Worm (Caenorhabditis elegans) whole organism, early embryonic: ENCODE data around the gene spr-3.

Experiments used
- B0310.2 ChIP-seq: sonication (generic microtip); optimal IDR thresholded peaks from 2 replicates; lab custom pipeline; 2016; ENCODE audit warnings: mild to moderate bottlenecking, missing genetic modification characterization, missing compliant biosample characterization
- F13C5.2 ChIP-seq: sonication (generic microtip); optimal IDR thresholded peaks from 2 replicates; lab custom pipeline; 2017; ENCODE audit warnings: mild to moderate bottlenecking, missing genetic modification characterization, inconsistent platforms, missing compliant biosample characterization
- ama-1 ChIP-seq: fragments of 150-350 bp; optimal IDR thresholded peaks from 2 replicates; lab custom pipeline; 2014
- ceh-13 ChIP-seq: fragments of 200-800 bp; sonication (Bioruptor generic); optimal IDR thresholded peaks from 2 replicates; lab custom pipeline; 2018; ENCODE audit warnings: mild to moderate bottlenecking, missing genetic modification characterization, missing compliant biosample characterization
- ceh-36 ChIP-seq: sonication (generic microtip); optimal IDR thresholded peaks from 2 replicates; lab custom pipeline; 2016; ENCODE audit warnings: missing genetic modification characterization, inconsistent platforms, missing compliant biosample characterization
- hmbx-1 ChIP-seq: sonication (generic microtip); optimal IDR thresholded peaks from 2 replicates; lab custom pipeline; 2016; ENCODE audit warnings: mild to moderate bottlenecking, missing genetic modification characterization, missing compliant biosample characterization
- hmg-4 ChIP-seq: fragments of 200-800 bp; sonication (Bioruptor generic); optimal IDR thresholded peaks from 2 replicates; lab custom pipeline; 2018; ENCODE audit warnings: mild to moderate bottlenecking, missing genetic modification characterization, missing compliant biosample characterization
- sea-1 ChIP-seq: fragments of 200-800 bp; sonication (Bioruptor generic); conservative IDR thresholded peaks from 2 replicates; pipeline ENCODE4 v1.3.6; 2022; ENCODE audit warnings: missing genetic modification characterization, missing compliant biosample characterization
- tbx-11 ChIP-seq: fragments of 200-800 bp; sonication (Bioruptor generic); IDR thresholded peaks from 2 replicates; pipeline ENCODE4 v1.3.6; 2022; ENCODE audit warnings: missing genetic modification characterization, missing compliant biosample characterization
- tra-4 ChIP-seq: sonication (generic microtip); optimal IDR thresholded peaks from 2 replicates; lab custom pipeline; 2017; ENCODE audit warnings: missing genetic modification characterization, missing compliant biosample characterization

ce11 chrX:4550987-4551386 lies 37.1 kb downstream of the spr-3 start:
- TF ChIP-seq B0310.2 (tag; lab: Kevin White, UChicago), result no peak
- TF ChIP-seq tra-4, result no peak
- TF ChIP-seq ceh-36 (tag; lab: Kevin White, UChicago), result no peak
- TF ChIP-seq tbx-11 (GFP tag; lab: Robert Waterston, UW), result no peak
- peak; percentile 8 for TF ChIP-seq hmg-4 (GFP tag; lab: Kevin White, UChicago)
- TF ChIP-seq ceh-13 (GFP tag; lab: Kevin White, UChicago), result no peak
- TF ChIP-seq hmbx-1 (tag; lab: Kevin White, UChicago), result no peak
- TF ChIP-seq ama-1 (lab: Kevin White, UChicago), result no peak
- no peak for TF ChIP-seq F13C5.2 (tag; lab: Kevin White, UChicago)
- TF ChIP-seq sea-1 (GFP tag; lab: Robert Waterston, UW), result no peak
